Fruit fly (Drosophila melanogaster): ENCODE measurements around the gene syd.

Gene syd

DNA sequence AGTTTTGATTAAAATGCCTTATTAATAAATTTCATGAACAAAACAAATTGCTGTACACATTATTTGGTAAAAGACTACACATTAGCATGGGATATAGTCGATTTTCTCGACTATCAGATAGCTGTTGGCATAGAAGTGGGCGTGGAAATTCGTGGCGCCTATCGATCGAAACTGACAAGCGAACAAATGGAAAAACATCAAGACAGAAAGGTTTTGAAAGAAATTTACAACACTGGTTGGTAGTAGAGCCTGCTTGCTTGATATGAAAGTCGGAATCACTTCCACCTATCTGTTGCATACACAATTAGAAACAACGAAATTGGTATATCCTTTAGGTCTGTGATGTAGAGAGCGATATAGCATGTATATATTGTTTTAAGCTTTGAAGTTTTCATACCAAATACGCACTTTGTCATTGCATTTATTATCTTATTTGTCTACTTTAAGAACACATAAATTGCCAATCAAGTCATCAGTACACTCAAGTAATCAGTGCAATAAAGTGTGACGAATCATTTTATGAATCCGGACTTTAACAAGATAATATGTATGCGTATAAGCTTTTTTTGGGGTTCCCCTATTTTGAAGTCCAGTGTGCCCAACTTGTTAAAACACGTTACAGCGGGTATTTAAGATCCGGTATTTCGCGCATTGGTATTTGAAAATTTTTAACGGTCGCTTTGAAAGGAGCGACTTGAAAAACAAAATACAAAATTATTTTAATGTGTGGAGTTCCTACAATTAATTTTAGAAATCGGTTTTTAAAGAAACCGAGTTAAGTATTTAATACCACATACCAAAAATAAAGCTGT is 19.9 kb downstream of the syd start:
- TF ChIP-seq pad (GFP tag; optimal IDR thresholded peaks at IDR 0.05) (no peak), bab1 (GFP tag; optimal IDR thresholded peaks at IDR 0.05) (no peak), cnc (optimal IDR thresholded peaks at IDR 0.05) (no peak), CG7045 (GFP tag; optimal IDR thresholded peaks at IDR 0.05) (no peak), toe (GFP tag; optimal IDR thresholded peaks at IDR 0.05) (no peak), Hr96 (GFP tag; optimal IDR thresholded peaks at IDR 0.05) (no peak), CG7101 (tag; optimal IDR thresholded peaks at IDR 0.05) (no peak), ovo (GFP tag; optimal IDR thresholded peaks at IDR 0.05) (no peak)

DNA sequence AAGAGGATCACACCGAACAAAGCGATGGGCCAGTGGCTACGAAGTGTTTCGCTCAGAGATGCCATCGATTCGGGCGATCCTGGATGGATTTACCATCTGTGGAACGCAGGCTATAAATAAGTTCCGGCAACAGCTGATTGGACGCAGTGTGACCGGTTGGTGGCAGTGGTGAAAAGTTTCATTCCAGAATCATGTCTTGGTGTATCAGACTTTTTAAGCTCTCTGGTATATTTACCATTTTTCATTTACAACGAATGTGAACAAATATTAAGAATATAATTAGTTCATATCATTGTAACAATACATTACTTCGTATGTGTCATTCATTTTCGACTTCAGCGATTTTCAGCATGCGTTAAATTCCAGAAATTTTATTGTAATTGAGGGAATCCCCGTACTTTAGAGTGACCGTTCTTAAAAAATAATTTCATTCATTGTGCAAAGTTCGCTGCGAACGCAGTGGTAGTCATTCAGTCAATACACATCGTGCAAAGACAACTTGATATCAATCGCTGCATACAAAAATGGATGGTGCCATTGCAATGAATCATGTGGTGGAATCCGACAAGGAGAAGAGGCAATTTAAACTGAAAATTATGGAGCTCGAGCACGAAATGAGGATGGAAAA is 20.8 kb downstream of the syd start, which contains the start of gene Tmem43:
Gene Tmem43 (minus strand): TSS at position 152 of the 628 bp plus-strand sequence.
- TF ChIP-seq bab1 (GFP tag; optimal IDR thresholded peaks at IDR 0.05) (peak; percentile 39), toe (GFP tag; optimal IDR thresholded peaks at IDR 0.05) (no peak)

dm6 chr3L:7911765-7912556 is 24.0 kb downstream of the syd start, which contains the start of the genes pbl and CG8281:
TSS of gene pbl (minus strand) at chr3L:7911954.
TSS of gene CG8281 (plus strand) at chr3L:7912463.
- TF ChIP-seq CG1620 (GFP tag; optimal IDR thresholded peaks at IDR 0.05) (peak; percentile 19), Mnt (GFP tag; optimal IDR thresholded peaks at IDR 0.05) (peak; percentile 20), cic (GFP tag; optimal IDR thresholded peaks at IDR 0.05) (no peak), cnc (optimal IDR thresholded peaks at IDR 0.05) (no peak), pad (GFP tag; optimal IDR thresholded peaks at IDR 0.05) (no peak), CG14711 (tag; optimal IDR thresholded peaks at IDR 0.05) (peak; percentile 3), bab1 (GFP tag; optimal IDR thresholded peaks at IDR 0.05) (peak; percentile 45), Hr96 (GFP tag; optimal IDR thresholded peaks at IDR 0.05) (no peak), CG7101 (tag; optimal IDR thresholded peaks at IDR 0.05) (peak; percentile 27), tj (GFP tag; optimal IDR thresholded peaks at IDR 0.05) (no peak), Clk (GFP tag; optimal IDR thresholded peaks at IDR 0.05) (no peak), CG11617 (GFP tag; optimal IDR thresholded peaks at IDR 0.05) (peak; percentile 30), CG7045 (GFP tag; optimal IDR thresholded peaks at IDR 0.05) (peak; percentile 24), toe (GFP tag; optimal IDR thresholded peaks at IDR 0.05) (peak; percentile 46), CG5204 (GFP tag; optimal IDR thresholded peaks at IDR 0.05) (peak; percentile 28), Crg-1 (GFP tag; optimal IDR thresholded peaks at IDR 0.05) (peak; percentile 35), CG12768 (GFP tag; optimal IDR thresholded peaks at IDR 0.05) (peak; percentile 43), kay (GFP tag; ENCODE audit: borderline replicate concordance) (no peak), CG33017 (tag; optimal IDR thresholded peaks at IDR 0.05) (peak; percentile 25), ovo (GFP tag; optimal IDR thresholded peaks at IDR 0.05) (no peak)

DNA sequence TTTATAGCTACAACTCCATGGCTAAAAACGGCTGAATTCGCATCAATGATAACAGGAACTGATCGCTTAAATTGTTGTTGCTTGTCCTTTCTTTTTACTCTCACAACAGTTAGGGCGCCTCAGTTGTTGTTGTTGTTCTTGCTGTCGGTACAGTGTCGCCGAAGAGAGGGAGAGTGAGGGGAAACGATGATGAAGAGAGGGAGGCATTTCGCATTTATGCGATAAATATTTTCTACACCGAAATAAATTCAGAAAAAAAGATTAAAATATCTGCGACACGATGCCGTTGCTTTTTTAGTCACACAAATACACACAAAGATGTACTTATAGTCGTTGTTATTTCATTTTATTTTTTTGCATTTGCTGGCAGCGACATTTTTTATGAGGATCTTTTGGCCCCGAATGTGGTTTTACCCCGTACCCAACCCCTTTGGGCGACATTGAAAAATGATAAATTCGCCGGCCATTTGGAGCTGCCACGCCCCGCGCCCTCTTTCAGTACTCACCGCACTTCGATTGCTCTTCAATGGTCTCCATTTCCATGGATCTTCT is 24.9 kb downstream of the syd start:
- TF ChIP-seq pad (GFP tag; optimal IDR thresholded peaks at IDR 0.05) (peak; percentile 95), CG12768 (GFP tag; optimal IDR thresholded peaks at IDR 0.05) (no peak)

DNA sequence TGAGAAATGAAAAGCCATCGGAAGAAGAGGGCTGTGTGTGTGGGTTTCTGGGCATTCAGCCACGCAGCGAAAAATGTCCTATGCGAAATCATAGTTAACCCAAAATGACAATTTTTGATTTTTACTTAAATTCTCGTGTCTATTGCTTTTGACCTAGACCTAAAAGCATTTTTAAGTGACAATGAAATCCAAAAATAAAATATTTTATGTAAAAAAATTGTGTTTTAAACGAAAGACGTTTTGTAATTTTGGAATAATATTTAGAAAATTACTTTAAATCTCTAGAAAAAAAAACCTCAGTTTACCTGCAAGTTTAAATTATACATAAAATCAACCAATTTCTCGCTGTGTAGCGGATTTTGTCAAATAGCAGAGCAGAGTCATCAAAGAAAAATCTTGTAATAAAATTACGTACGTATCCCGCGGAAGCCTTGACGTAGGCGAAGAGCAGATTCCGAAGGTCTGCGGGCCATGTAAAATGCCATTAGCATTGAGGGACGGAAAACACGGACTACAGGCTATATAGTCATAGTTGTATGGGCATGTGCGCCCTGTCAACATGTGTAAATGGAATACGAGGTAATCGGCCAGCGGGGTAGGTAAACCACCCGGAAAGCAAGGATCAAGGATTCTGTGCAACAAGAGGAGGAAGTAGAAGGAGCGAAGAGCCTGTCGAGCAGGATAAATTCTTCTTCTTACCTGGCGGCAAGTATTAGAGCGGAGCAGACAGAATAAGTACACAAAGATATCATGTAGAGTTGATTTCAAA is 26.0 kb downstream of the syd start:
- TF ChIP-seq CG7045 (GFP tag; optimal IDR thresholded peaks at IDR 0.05): no peak
- TF ChIP-seq CG5204 (GFP tag; optimal IDR thresholded peaks at IDR 0.05): no peak
- no peak for TF ChIP-seq tj (GFP tag; optimal IDR thresholded peaks at IDR 0.05)
- no peak for TF ChIP-seq CG7101 (tag; optimal IDR thresholded peaks at IDR 0.05)
- no peak for TF ChIP-seq Crg-1 (GFP tag; optimal IDR thresholded peaks at IDR 0.05)

- TF ChIP-seq kay (GFP tag; ENCODE audit: borderline replicate concordance) (peak; percentile 78), cic (GFP tag; optimal IDR thresholded peaks at IDR 0.05) (no peak), CG14711 (tag; optimal IDR thresholded peaks at IDR 0.05) (no peak), ovo (GFP tag; optimal IDR thresholded peaks at IDR 0.05) (no peak), Clk (GFP tag; optimal IDR thresholded peaks at IDR 0.05) (no peak), CG7101 (tag; optimal IDR thresholded peaks at IDR 0.05) (no peak), Crg-1 (GFP tag; optimal IDR thresholded peaks at IDR 0.05) (no peak), CG12768 (GFP tag; optimal IDR thresholded peaks at IDR 0.05) (no peak)
Observed at dm6 chr3L:7904560-7904959, 31.4 kb downstream of the syd start.

All from whole organism, adult.